Worm (Caenorhabditis elegans): ENCODE measurements around the gene M01F1.4.

The M01F1.4 gene

ce11 chrIII:3509908-3510307, at the start of gene M01F1.4, which contains the start of gene mrpl-35:
TSS of gene M01F1.4 (minus strand) at chrIII:3510033.
TSS of gene mrpl-35 (plus strand) at chrIII:3510237.
- TF ChIP-seq mcd-1 (GFP tag; IDR thresholded peaks at IDR 0.05): no peak
- TF ChIP-seq Y53G8AR.9 (GFP tag; conservative IDR thresholded peaks at IDR 0.05): no peak
- TF ChIP-seq nhr-27 (tag; optimal IDR thresholded peaks at IDR 0.05): no peak
- no peak for TF ChIP-seq fkh-3 (tag; optimal IDR thresholded peaks at IDR 0.05)
- 0 out of 2 replicates have a peak, but pooled peaks have one; percentile 22 for TF ChIP-seq nhr-120 (GFP tag; IDR thresholded peaks at IDR 0.05)
- TF ChIP-seq Y95B8A.8 (GFP tag; IDR thresholded peaks at IDR 0.05): no peak
- TF ChIP-seq ztf-25 (GFP tag; IDR thresholded peaks at IDR 0.05): no peak
- TF ChIP-seq Y53F4B.3 (GFP tag; IDR thresholded peaks at IDR 0.05): no peak
- TF ChIP-seq F10E7.11 (tag; optimal IDR thresholded peaks at IDR 0.05): no peak
- no peak for TF ChIP-seq Y67H2A.10 (GFP tag; conservative IDR thresholded peaks at IDR 0.05)
- TF ChIP-seq ceh-58 (GFP tag; IDR thresholded peaks at IDR 0.05): no peak
- no peak for TF ChIP-seq chd-7 (tag; optimal IDR thresholded peaks at IDR 0.05)
- no peak for TF ChIP-seq rcor-1 (GFP tag; IDR thresholded peaks at IDR 0.05)
- no peak for TF ChIP-seq T07F8.4 (tag; optimal IDR thresholded peaks at IDR 0.05)
- no peak for TF ChIP-seq xnd-1 (tag; optimal IDR thresholded peaks at IDR 0.05)
- TF ChIP-seq C17E4.6 (GFP tag; IDR thresholded peaks at IDR 0.05): no peak
- TF ChIP-seq cebp-2 (GFP tag; IDR thresholded peaks at IDR 0.05): no peak
- TF ChIP-seq ztf-26 (tag; optimal IDR thresholded peaks at IDR 0.05): no peak
- no peak for TF ChIP-seq tbx-9 (tag; optimal IDR thresholded peaks at IDR 0.05; ENCODE audit: borderline replicate concordance)
- peak; percentile 16 for TF ChIP-seq lin-54 (GFP tag; optimal IDR thresholded peaks at IDR 0.05)
- TF ChIP-seq mxl-1 (tag; optimal IDR thresholded peaks at IDR 0.05): no peak
- no peak for TF ChIP-seq F55B11.4 (tag; optimal IDR thresholded peaks at IDR 0.05; ENCODE audit: borderline replicate concordance, insufficient read depth)
- no peak for TF ChIP-seq gei-17 (GFP tag; optimal IDR thresholded peaks at IDR 0.05)
- peak; percentile 31; the same call in 1 of the 2 replicates for TF ChIP-seq D2030.7 (GFP tag; IDR thresholded peaks at IDR 0.05)
- TF ChIP-seq F57C9.4 (tag; optimal IDR thresholded peaks at IDR 0.05): no peak
- TF ChIP-seq lin-26 (GFP tag; IDR thresholded peaks at IDR 0.05): no peak
- no peak for TF ChIP-seq zfh-2 (GFP tag; conservative IDR thresholded peaks at IDR 0.05)
- TF ChIP-seq T26A5.8 (tag; optimal IDR thresholded peaks at IDR 0.05): no peak
- no peak for TF ChIP-seq ekl-4 (GFP tag; IDR thresholded peaks at IDR 0.05)
- no peak; the same call in 1 of the 2 replicates for TF ChIP-seq madf-6 (GFP tag; IDR thresholded peaks at IDR 0.05)
- no peak for TF ChIP-seq hlh-12 (tag; optimal IDR thresholded peaks at IDR 0.05)
- TF ChIP-seq sptf-2 (GFP tag; optimal IDR thresholded peaks at IDR 0.05): no peak
- no peak for TF ChIP-seq ztf-28 (GFP tag; IDR thresholded peaks at IDR 0.05)
- no peak for TF ChIP-seq pbrm-1 (GFP tag; IDR thresholded peaks at IDR 0.05)
- no peak for TF ChIP-seq madf-3 (GFP tag; IDR thresholded peaks at IDR 0.05)
- TF ChIP-seq atf-7 (tag; optimal IDR thresholded peaks at IDR 0.05): no peak
- TF ChIP-seq unc-130 (GFP tag; optimal IDR thresholded peaks at IDR 0.05): no peak
- TF ChIP-seq F52B5.7 (tag; optimal IDR thresholded peaks at IDR 0.05): no peak
- TF ChIP-seq mel-28 (tag; optimal IDR thresholded peaks at IDR 0.05; ENCODE audit: borderline replicate concordance): no peak
- TF ChIP-seq B0336.3 (GFP tag; IDR thresholded peaks at IDR 0.05): no peak
- TF ChIP-seq F33H1.4 (GFP tag; IDR thresholded peaks at IDR 0.05): peak; percentile 44; the same call in 1 of the 2 replicates
- no peak for TF ChIP-seq aptf-3 (GFP tag; IDR thresholded peaks at IDR 0.05)
- no peak for TF ChIP-seq K12H6.12 (tag; optimal IDR thresholded peaks at IDR 0.05)
- no peak for TF ChIP-seq ztf-6 (GFP tag; IDR thresholded peaks at IDR 0.05)
- peak; percentile 1 for TF ChIP-seq lin-40 (tag; optimal IDR thresholded peaks at IDR 0.05)
- no peak for TF ChIP-seq hmg-20 (GFP tag; IDR thresholded peaks at IDR 0.05)
- TF ChIP-seq mes-4 (tag; optimal IDR thresholded peaks at IDR 0.05): no peak
- TF ChIP-seq lin-35 (GFP tag; optimal IDR thresholded peaks at IDR 0.05): peak in 1 of 3 experiments; percentile 9
- no peak for TF ChIP-seq zim-3 (tag; optimal IDR thresholded peaks at IDR 0.05)
- no peak for TF ChIP-seq somi-1 (GFP tag; optimal IDR thresholded peaks at IDR 0.05)
- no peak for TF ChIP-seq nfya-1 (tag; optimal IDR thresholded peaks at IDR 0.05; ENCODE audit: borderline replicate concordance, insufficient read depth)
